Fruit fly (Drosophila melanogaster): ENCODE data around the gene CtsL4.
A peak's percentile ranks its signal among the peaks of the same experiment; 100 is the strongest.

The CtsL4 gene

DNA sequence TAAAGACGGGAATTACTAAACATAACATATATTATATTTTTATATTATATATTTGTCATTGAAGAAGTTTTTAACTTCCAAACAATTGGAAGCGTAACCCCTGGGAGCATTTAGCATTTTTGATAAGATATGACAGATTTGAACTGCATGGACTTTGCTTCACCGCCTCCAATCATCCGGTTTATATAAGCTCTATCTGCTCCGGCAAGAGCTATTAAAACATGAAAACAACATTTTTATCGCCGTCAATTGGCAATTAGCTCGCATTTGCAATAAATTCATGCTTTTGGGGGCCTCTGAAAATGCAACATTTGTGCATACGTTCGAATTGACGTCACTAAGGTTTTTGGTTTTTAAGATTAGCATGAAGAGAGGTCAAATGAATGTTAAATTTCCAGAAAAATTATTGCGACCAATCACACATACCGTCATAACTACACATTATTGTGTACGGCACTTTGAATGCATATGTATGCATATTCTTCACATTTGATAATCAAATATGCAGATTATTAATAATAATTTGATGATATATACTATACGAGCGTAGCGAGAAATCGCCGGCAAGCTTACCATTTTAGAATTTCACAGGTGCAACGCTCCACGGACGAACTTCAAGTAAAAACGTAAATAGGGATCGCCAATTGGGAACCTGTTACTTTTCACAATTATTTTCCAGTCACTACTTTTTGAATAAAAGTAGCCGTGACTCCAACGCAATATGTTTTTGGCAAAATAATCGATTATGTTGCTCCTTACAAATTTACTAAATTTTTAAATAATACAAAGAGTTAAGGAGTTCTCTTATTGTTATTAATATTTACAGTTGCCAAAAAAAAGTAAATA is 39.5 kb upstream of the CtsL4 start, which contains the start of gene Mdh1 (continued):
- TF ChIP-seq mld (GFP tag; IDR thresholded peaks at IDR 0.05; ENCODE audit: partially characterized antibody) = no peak
- no peak for TF ChIP-seq Hr39 (optimal IDR thresholded peaks at IDR 0.05)
- peak; percentile 97 for TF ChIP-seq CG11560 (tag; IDR thresholded peaks at IDR 0.05)
- TF ChIP-seq NC2α (GFP tag; optimal IDR thresholded peaks at IDR 0.05) = no peak
- peak; percentile 63 for TF ChIP-seq CG9437 (GFP tag; optimal IDR thresholded peaks at IDR 0.05)
- no peak for TF ChIP-seq Lhr (GFP tag; optimal IDR thresholded peaks at IDR 0.05)
- TF ChIP-seq B-H2 (GFP tag; optimal IDR thresholded peaks at IDR 0.05) = no peak
- TF ChIP-seq chm (GFP tag; IDR thresholded peaks at IDR 0.05) = no peak
- no peak for TF ChIP-seq HLH3B (GFP tag; IDR thresholded peaks at IDR 0.05)
- peak; percentile 19 for TF ChIP-seq exex (tag; optimal IDR thresholded peaks at IDR 0.05)
- TF ChIP-seq CG12391 (tag; optimal IDR thresholded peaks at IDR 0.05) = peak; percentile 40
- no peak for TF ChIP-seq oc (tag; optimal IDR thresholded peaks at IDR 0.05)
- no peak for TF ChIP-seq CG31224 (GFP tag; IDR thresholded peaks at IDR 0.05)
- TF ChIP-seq Med (GFP tag) = peak; percentile 62
- TF ChIP-seq CG34422 (GFP tag; IDR thresholded peaks at IDR 0.05) = peak; percentile 53; the same call in 1 of the 3 replicates
- TF ChIP-seq Nf-YA (GFP tag; IDR thresholded peaks at IDR 0.05) = no peak
- no peak for TF ChIP-seq psq (GFP tag; optimal IDR thresholded peaks at IDR 0.05)
- no peak for TF ChIP-seq Oaz (GFP tag; IDR thresholded peaks at IDR 0.05)
- TF ChIP-seq gsb-n (tag; optimal IDR thresholded peaks at IDR 0.05) = no peak
- TF ChIP-seq MESR4 (GFP tag; optimal IDR thresholded peaks at IDR 0.05) = peak; percentile 70
- TF ChIP-seq dati (GFP tag; IDR thresholded peaks at IDR 0.05) = no peak
- no peak for TF ChIP-seq trem (tag; optimal IDR thresholded peaks at IDR 0.05)
- TF ChIP-seq Gsc (GFP tag; IDR thresholded peaks at IDR 0.05) = no peak
- peak; percentile 1 for TF ChIP-seq Dp (GFP tag; optimal IDR thresholded peaks at IDR 0.05)
- peak; percentile 58 for TF ChIP-seq Dref (GFP tag; IDR thresholded peaks at IDR 0.05)
- TF ChIP-seq CG6254 (GFP tag; optimal IDR thresholded peaks at IDR 0.05) = no peak
- TF ChIP-seq CG17359 (tag; optimal IDR thresholded peaks at IDR 0.05) = no peak
- no peak for TF ChIP-seq CG18619 (GFP tag; optimal IDR thresholded peaks at IDR 0.05)
- peak; percentile 34 for TF ChIP-seq corto (GFP tag; optimal IDR thresholded peaks at IDR 0.05)
- peak; percentile 75 for TF ChIP-seq sens (GFP tag)
- no peak for TF ChIP-seq tio (GFP tag; optimal IDR thresholded peaks at IDR 0.05)
- no peak for TF ChIP-seq CG14667 (GFP tag; IDR thresholded peaks at IDR 0.05)
- no peak for TF ChIP-seq CG10979 (tag; optimal IDR thresholded peaks at IDR 0.05)
- no peak for TF ChIP-seq Hr78 (GFP tag; optimal IDR thresholded peaks at IDR 0.05)
- no peak for TF ChIP-seq mirr (GFP tag; optimal IDR thresholded peaks at IDR 0.05)
- peak; percentile 25 for TF ChIP-seq phol (tag; optimal IDR thresholded peaks at IDR 0.05)
- TF ChIP-seq CG3995 (GFP tag; optimal IDR thresholded peaks at IDR 0.05) = peak; percentile 99
- TF ChIP-seq az2 (GFP tag; optimal IDR thresholded peaks at IDR 0.05) = peak; percentile 8
- peak; percentile 7; the same call in 1 of the 2 replicates for TF ChIP-seq vvl (GFP tag; IDR thresholded peaks at IDR 0.05)
- no peak for TF ChIP-seq Dek (tag; optimal IDR thresholded peaks at IDR 0.05)
- TF ChIP-seq CG34376 (GFP tag; optimal IDR thresholded peaks at IDR 0.05) = peak; percentile 37
- TF ChIP-seq CG3726 (GFP tag; IDR thresholded peaks at IDR 0.05) = no peak
- no peak for TF ChIP-seq CG3407 (GFP tag; optimal IDR thresholded peaks at IDR 0.05)
- TF ChIP-seq CG18476 (GFP tag; optimal IDR thresholded peaks at IDR 0.05) = no peak
- TF ChIP-seq chinmo (GFP tag; IDR thresholded peaks at IDR 0.05; ENCODE audit: partially characterized antibody) = 0 out of 4 replicates have a peak, but pooled peaks have one; percentile 13
- no peak for TF ChIP-seq CG7271 (tag; optimal IDR thresholded peaks at IDR 0.05)
- TF ChIP-seq wek (GFP tag; optimal IDR thresholded peaks at IDR 0.05) = no peak
- no peak for TF ChIP-seq nerfin-2 (GFP tag; IDR thresholded peaks at IDR 0.05; ENCODE audit: partially characterized antibody)
- TF ChIP-seq stwl (tag; optimal IDR thresholded peaks at IDR 0.05) = peak; percentile 11
